Worm (Caenorhabditis elegans) whole organism, L4 larva: ENCODE measurements around the gene srt-11.

Source experiments
- F49E8.2 ChIP-seq: sonication (generic microtip); optimal IDR thresholded peaks from 2 replicates; lab custom pipeline; 2016; ENCODE audit warnings: missing compliant biosample characterization, mild to moderate bottlenecking, missing genetic modification characterization, borderline replicate concordance
- T20F7.1 ChIP-seq: fragments of 200-800 bp; sonication (Bioruptor generic); optimal IDR thresholded peaks from 2 replicates; lab custom pipeline; 2018; ENCODE audit warnings: mild to moderate bottlenecking, missing genetic modification characterization, missing compliant biosample characterization
- aha-1 ChIP-seq: fragments of 150-350 bp; peaks from one replicate; lab custom pipeline; 2014; ENCODE audit warnings: missing biosample characterization, missing genetic modification characterization
- arid-1 ChIP-seq: fragments of 200-800 bp; sonication (Bioruptor generic); conservative IDR thresholded peaks from 2 replicates; pipeline ENCODE4 v1.3.6; 2022; ENCODE audit warnings: missing genetic modification reagents, missing genetic modification characterization, missing compliant biosample characterization
- ceh-28 ChIP-seq: fragments of 150-350 bp; optimal IDR thresholded peaks from 2 replicates; lab custom pipeline; 2014; ENCODE audit warnings: missing biosample characterization, missing genetic modification reagents, missing genetic modification characterization
- ceh-82 ChIP-seq: sonication (generic microtip); optimal IDR thresholded peaks from 2 replicates; lab custom pipeline; 2017; ENCODE audit warnings: missing biosample characterization, missing genetic modification characterization
- ctbp-1 ChIP-seq: fragments of 200-800 bp; sonication (Bioruptor generic); IDR thresholded peaks from 2 replicates; pipeline ENCODE4 v1.3.6; 2022; ENCODE audit warnings: missing genetic modification reagents, missing genetic modification characterization, missing compliant biosample characterization
- daf-16 ChIP-seq, 3 experiments: sonication (generic microtip); optimal IDR thresholded peaks; 2 replicates each; lab custom pipeline; 2016 to 2017; ENCODE audit warnings: missing genetic modification characterization in 3 of 3, missing genetic modification reagents in 3 of 3, mild to moderate bottlenecking in 2 of 3, missing compliant biosample characterization in 2 of 3, missing biosample characterization in 1 of 3, moderate library complexity in 1 of 3
- daf-19 ChIP-seq: fragments of 200-800 bp; sonication (Bioruptor generic); conservative IDR thresholded peaks from 2 replicates; pipeline ENCODE4 v1.3.6; 2022; ENCODE audit warnings: missing genetic modification characterization, missing compliant biosample characterization
- dmd-6 ChIP-seq: fragments of 200-800 bp; sonication (Bioruptor generic); IDR thresholded peaks from 2 replicates; pipeline ENCODE4 v1.3.6; 2022; ENCODE audit warnings: missing genetic modification reagents, missing genetic modification characterization, missing compliant biosample characterization
- dmd-9 ChIP-seq: fragments of 200-800 bp; sonication (Bioruptor generic); IDR thresholded peaks from 2 replicates; pipeline ENCODE4 v1.3.6; 2022; ENCODE audit warnings: missing genetic modification reagents, missing genetic modification characterization, missing compliant biosample characterization
- dpl-1 ChIP-seq: fragments of 150-350 bp; optimal IDR thresholded peaks from 2 replicates; lab custom pipeline; 2014; ENCODE audit warnings: missing biosample characterization, missing genetic modification reagents, missing genetic modification characterization
- duxl-1 ChIP-seq: sonication (generic microtip); optimal IDR thresholded peaks from 2 replicates; lab custom pipeline; 2016; ENCODE audit warnings: mild to moderate bottlenecking, missing genetic modification characterization, moderate library complexity, missing compliant biosample characterization; ENCODE audit not compliant: poor library complexity
- egl-27 ChIP-seq: sonication (generic microtip); optimal IDR thresholded peaks from 3 replicates; lab custom pipeline; 2017; ENCODE audit warnings: missing biosample characterization, missing genetic modification reagents, missing genetic modification characterization
- fkh-10 ChIP-seq: fragments of 150-350 bp; optimal IDR thresholded peaks from 2 replicates; lab custom pipeline; 2014; ENCODE audit warnings: missing biosample characterization, missing genetic modification reagents, missing genetic modification characterization
- hlh-30 ChIP-seq: sonication (generic microtip); optimal IDR thresholded peaks from 2 replicates; lab custom pipeline; 2017; ENCODE audit warnings: antibody characterized with exemption, mild to moderate bottlenecking, missing genetic modification characterization, missing compliant biosample characterization; ENCODE audit not compliant: insufficient read depth
- lin-38 ChIP-seq: fragments of 200-800 bp; sonication (Bioruptor generic); IDR thresholded peaks from 2 replicates; pipeline ENCODE4 v1.3.6; 2022; ENCODE audit warnings: missing genetic modification reagents, missing genetic modification characterization, missing compliant biosample characterization
- lir-3 ChIP-seq: sonication (generic microtip); optimal IDR thresholded peaks from 2 replicates; lab custom pipeline; 2016; ENCODE audit warnings: mild to moderate bottlenecking, missing genetic modification characterization, missing compliant biosample characterization
- lsy-2 ChIP-seq, 2 experiments: fragments of 150-350 bp in 1 of 2; sonication (generic microtip) in 1 of 2; optimal IDR thresholded peaks; 2 replicates each; lab custom pipeline; 2014 to 2017; ENCODE audit warnings: missing biosample characterization in 2 of 2, missing genetic modification characterization in 2 of 2
- madf-5 ChIP-seq, 2 experiments: fragments of 200-800 bp; sonication (Bioruptor generic); IDR thresholded peaks; 2 replicates each; pipeline ENCODE4 v1.3.6; 2022; ENCODE audit warnings: missing compliant biosample characterization in 2 of 2, missing genetic modification characterization in 2 of 2
- mep-1 ChIP-seq: fragments of 150-350 bp; sonication (generic microtip); optimal IDR thresholded peaks from 3 replicates; lab custom pipeline; 2014; ENCODE audit warnings: missing biosample characterization, missing genetic modification characterization
- mes-2 ChIP-seq: sonication (generic microtip); optimal IDR thresholded peaks from 2 replicates; lab custom pipeline; 2016; ENCODE audit warnings: missing genotype, mild to moderate bottlenecking, missing genetic modification characterization, missing compliant biosample characterization; ENCODE audit not compliant: poor library complexity, severe bottlenecking
- mxl-3 ChIP-seq: fragments of 200-800 bp; sonication (Bioruptor generic); optimal IDR thresholded peaks from 2 replicates; lab custom pipeline; 2018; ENCODE audit warnings: mild to moderate bottlenecking, missing genetic modification characterization, missing compliant biosample characterization
- nhr-10 ChIP-seq: fragments of 150-350 bp; optimal IDR thresholded peaks from 2 replicates; lab custom pipeline; 2014; ENCODE audit warnings: missing biosample characterization, missing genetic modification characterization
- nhr-102 ChIP-seq: sonication (generic microtip); optimal IDR thresholded peaks from 2 replicates; lab custom pipeline; 2016; ENCODE audit warnings: mild to moderate bottlenecking, missing genetic modification characterization, moderate library complexity, missing compliant biosample characterization
- nhr-28 ChIP-seq: fragments of 150-350 bp; optimal IDR thresholded peaks from 2 replicates; lab custom pipeline; 2014; ENCODE audit warnings: missing biosample characterization, missing genetic modification characterization
- nhr-42 ChIP-seq: fragments of 200-800 bp; sonication (Bioruptor generic); IDR thresholded peaks from 2 replicates; pipeline ENCODE4 v1.3.6; 2022; ENCODE audit warnings: missing genetic modification characterization, missing compliant biosample characterization
- nhr-76 ChIP-seq: fragments of 150-350 bp; optimal IDR thresholded peaks from 2 replicates; lab custom pipeline; 2014; ENCODE audit warnings: missing biosample characterization, missing genetic modification characterization
- saeg-2 ChIP-seq: fragments of 200-800 bp; sonication (Bioruptor generic); IDR thresholded peaks from 2 replicates; pipeline ENCODE4 v1.3.6; 2022; ENCODE audit warnings: missing genetic modification reagents, missing genetic modification characterization, missing compliant biosample characterization
- set-16 ChIP-seq: fragments of 200-800 bp; sonication (Bioruptor generic); IDR thresholded peaks from 2 replicates; pipeline ENCODE4 v1.3.6; 2022; ENCODE audit warnings: missing genetic modification reagents, missing genetic modification characterization, missing compliant biosample characterization
- spr-1 ChIP-seq: sonication (generic microtip); optimal IDR thresholded peaks from 2 replicates; lab custom pipeline; 2016; ENCODE audit warnings: mild to moderate bottlenecking, missing genetic modification characterization, missing compliant biosample characterization
- tag-97 ChIP-seq: fragments of 200-800 bp; sonication (Bioruptor generic); IDR thresholded peaks from 2 replicates; pipeline ENCODE4 v1.3.6; 2022; ENCODE audit warnings: missing genetic modification characterization, missing compliant biosample characterization
- unc-62 ChIP-seq, 3 experiments: fragments of 150-350 bp in 1 of 3; sonication (generic microtip); optimal IDR thresholded peaks in 2 of 3; peaks in 1 of 3; 1 replicate in 1 of 3; 2 replicates in 2 of 3; lab custom pipeline; 2014 to 2017; ENCODE audit warnings: missing biosample characterization in 3 of 3, missing genetic modification characterization in 3 of 3, missing genetic modification reagents in 3 of 3, missing genotype in 1 of 3
- zfp-3 ChIP-seq: fragments of 200-800 bp; sonication (Bioruptor generic); conservative IDR thresholded peaks from 2 replicates; pipeline ENCODE4 v1.3.6; 2022; ENCODE audit warnings: missing genetic modification reagents, missing genetic modification characterization, missing compliant biosample characterization
- ztf-11 ChIP-seq: fragments of 150-350 bp; optimal IDR thresholded peaks from 2 replicates; lab custom pipeline; 2014; ENCODE audit warnings: missing biosample characterization, missing genetic modification characterization

The srt-11 gene

ce11 chrII:14794935-14795454 is 10.8 kb upstream of the srt-11 start, which contains the start of gene eif-3.B (continued):
- TF ChIP-seq nhr-102 (tag; lab: Kevin White, UChicago) (peak; percentile 72), spr-1 (tag; lab: Kevin White, UChicago) (peak; percentile 78), ztf-11 (tag; lab: Kevin White, UChicago) (no peak), saeg-2 (no peak), mxl-3 (GFP tag; lab: Kevin White, UChicago) (peak; percentile 64), arid-1 (0 out of 2 replicates have a peak, but pooled peaks have one; percentile 53), nhr-28 (tag; lab: Kevin White, UChicago) (peak; percentile 14)

DNA sequence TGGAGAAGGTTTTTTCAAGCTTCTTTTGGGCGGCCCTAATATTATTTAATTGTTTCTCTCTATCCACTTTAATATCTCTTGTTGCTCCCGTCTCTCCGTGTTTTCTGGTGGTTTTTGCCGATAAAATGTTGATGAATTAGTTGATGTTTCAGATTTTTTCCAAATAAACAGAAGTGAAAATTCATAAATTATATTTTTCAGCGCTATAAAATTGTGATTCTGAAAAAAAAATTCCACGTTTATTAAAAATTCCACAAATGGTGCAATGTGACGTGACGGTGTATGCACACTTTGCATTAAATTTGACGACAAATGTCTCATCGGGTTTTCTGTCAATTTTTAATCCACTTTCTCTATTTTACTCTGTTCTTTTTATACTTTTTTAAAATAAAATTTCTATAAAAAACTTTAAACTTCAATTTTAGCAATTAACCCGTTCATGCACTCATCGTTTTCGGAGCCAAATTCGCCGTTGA is 7.7 kb upstream of the srt-11 start, which contains the start of gene tbc-20:
Gene tbc-20 (plus strand): TSS at position 426 of the 476 bp plus-strand sequence.
- peak; percentile 13 for TF ChIP-seq mep-1
- TF ChIP-seq tag-97 (GFP tag; lab: Robert Waterston, UW), result no peak
- no peak for TF ChIP-seq lir-3
- peak; percentile 64 for TF ChIP-seq mes-2 (tag; lab: Kevin White, UChicago)
- peak; percentile 23 for TF ChIP-seq nhr-76 (tag; lab: Kevin White, UChicago)
- peak; percentile 61 for TF ChIP-seq dpl-1
- peak; percentile 9 for TF ChIP-seq nhr-102 (tag; lab: Kevin White, UChicago)
- peak; percentile 94 for TF ChIP-seq aha-1
- TF ChIP-seq daf-16 (GFP tag; optimal IDR thresholded peaks at IDR 0.05; lab: Kevin White, UChicago), result no peak
- TF ChIP-seq daf-16 (tag; optimal IDR thresholded peaks at IDR 0.05; lab: Kevin White, UChicago), result no peak
- peak in 1 of 2 experiments; percentile 71 for TF ChIP-seq lsy-2 (tag; optimal IDR thresholded peaks at IDR 0.05; lab: Kevin White, UChicago)
- no peak for TF ChIP-seq egl-27 (tag; lab: Kevin White, UChicago)
- peak; percentile 44; the same call in 1 of the 2 replicates for TF ChIP-seq lin-38
- no peak for TF ChIP-seq hlh-30
- TF ChIP-seq fkh-10, result no peak
- TF ChIP-seq ceh-82 (tag; lab: Kevin White, UChicago), result no peak
- peak; percentile 39 for TF ChIP-seq F49E8.2
- TF ChIP-seq T20F7.1, result peak; percentile 70
- no peak for TF ChIP-seq daf-19 (GFP tag; lab: Robert Waterston, UW)
- TF ChIP-seq duxl-1, result no peak
- TF ChIP-seq unc-62 (GFP tag; optimal IDR thresholded peaks at IDR 0.05 in 1 of 2; lab: Kevin White, UChicago), result peak in 1 of 2 experiments; percentile 54
- TF ChIP-seq unc-62 (tag; optimal IDR thresholded peaks at IDR 0.05; lab: Kevin White, UChicago), result no peak

ce11 chrII:14799367-14799766 is 6.4 kb upstream of the srt-11 start:
- TF ChIP-seq egl-27 (tag; lab: Kevin White, UChicago), result no peak
- TF ChIP-seq ceh-82 (tag; lab: Kevin White, UChicago), result no peak
- TF ChIP-seq set-16 (GFP tag; lab: Robert Waterston, UW), result peak; percentile 28; the same call in 1 of the 2 replicates
- TF ChIP-seq dmd-6 (GFP tag; lab: Robert Waterston, UW), result peak; percentile 17; the same call in 1 of the 2 replicates
- TF ChIP-seq zfp-3 (GFP tag; lab: Robert Waterston, UW), result 0 out of 2 replicates have a peak, but pooled peaks have one; percentile 10
- TF ChIP-seq dmd-9 (GFP tag; lab: Robert Waterston, UW), result 0 out of 2 replicates have a peak, but pooled peaks have one; percentile 54
- 0 out of 2 replicates have a peak, but pooled peaks have one; percentile 7 for TF ChIP-seq ctbp-1
- TF ChIP-seq nhr-42 (GFP tag; lab: Robert Waterston, UW), result 0 out of 2 replicates have a peak, but pooled peaks have one; percentile 62
- no peak for TF ChIP-seq nhr-10
- TF ChIP-seq ceh-28 (tag; lab: Kevin White, UChicago), result no peak
- 0 out of 4 replicates have a peak, but pooled peaks of 1 of the 2 experiments have one; percentile 26 for TF ChIP-seq madf-5 (GFP tag; IDR thresholded peaks at IDR 0.05; lab: Robert Waterston, UW)
